Fruit fly (Drosophila melanogaster): Measurements from ENCODE around the gene Rev1.

Rev1 gene

dm6 chr3L:623556-623955 lies 30.6 kb upstream of the Rev1 start (continued):
- TF ChIP-seq so (GFP tag; IDR thresholded peaks at IDR 0.05) (no peak), Trl (optimal IDR thresholded peaks at IDR 0.05) (no peak), Trl (GFP tag; optimal IDR thresholded peaks at IDR 0.05) (no peak), D (optimal IDR thresholded peaks at IDR 0.05) (no peak), D (GFP tag; optimal IDR thresholded peaks at IDR 0.05) (no peak), kah (GFP tag; optimal IDR thresholded peaks at IDR 0.05) (no peak), ac (GFP tag; optimal IDR thresholded peaks at IDR 0.05) (no peak), fd102C (GFP tag; optimal IDR thresholded peaks at IDR 0.05) (no peak), CG14860 (GFP tag; IDR thresholded peaks at IDR 0.05; ENCODE audit: partially characterized antibody) (no peak), grn (GFP tag; optimal IDR thresholded peaks at IDR 0.05) (no peak), peb (GFP tag; IDR thresholded peaks at IDR 0.05) (no peak), gem (tag; optimal IDR thresholded peaks at IDR 0.05) (peak; percentile 47), CG2712 (tag; optimal IDR thresholded peaks at IDR 0.05) (peak; percentile 70), dysf (GFP tag; IDR thresholded peaks at IDR 0.05) (no peak), B-H1 (GFP tag; IDR thresholded peaks at IDR 0.05) (no peak), CG2678 (tag; optimal IDR thresholded peaks at IDR 0.05) (no peak), Optix (GFP tag; IDR thresholded peaks at IDR 0.05) (0 out of 3 replicates have a peak, but pooled peaks have one; percentile 23), CG9437 (GFP tag; optimal IDR thresholded peaks at IDR 0.05) (no peak), Dip3 (GFP tag; optimal IDR thresholded peaks at IDR 0.05) (no peak), pzg (GFP tag; optimal IDR thresholded peaks at IDR 0.05) (no peak), Taf1 (GFP tag; IDR thresholded peaks at IDR 0.05) (no peak), pnt (GFP tag; optimal IDR thresholded peaks at IDR 0.05) (no peak), CG32767 (GFP tag; IDR thresholded peaks at IDR 0.05) (no peak), fd64A (GFP tag; optimal IDR thresholded peaks at IDR 0.05) (no peak), Hr3 (GFP tag; optimal IDR thresholded peaks at IDR 0.05) (no peak), H15 (GFP tag; IDR thresholded peaks at IDR 0.05) (peak; percentile 18; the same call in 1 of the 3 replicates), CG1832 (GFP tag; optimal IDR thresholded peaks at IDR 0.05) (no peak), salm (tag; optimal IDR thresholded peaks at IDR 0.05) (no peak), emc (GFP tag; optimal IDR thresholded peaks at IDR 0.05) (no peak), chn (GFP tag; optimal IDR thresholded peaks at IDR 0.05) (no peak), scrt (GFP tag; optimal IDR thresholded peaks at IDR 0.05) (no peak), zfh1 (GFP tag; IDR thresholded peaks at IDR 0.05) (peak; percentile 77), Atf3 (GFP tag; optimal IDR thresholded peaks at IDR 0.05) (no peak), eve (GFP tag; optimal IDR thresholded peaks at IDR 0.05) (peak in 1 of 2 experiments; percentile 60), ken (GFP tag; IDR thresholded peaks at IDR 0.05) (0 out of 3 replicates have a peak, but pooled peaks have one; percentile 21), CG10462 (GFP tag; optimal IDR thresholded peaks at IDR 0.05) (no peak), dpn (GFP tag; optimal IDR thresholded peaks at IDR 0.05) (no peak), slp2 (GFP tag; optimal IDR thresholded peaks at IDR 0.05) (no peak), sqz (GFP tag; optimal IDR thresholded peaks at IDR 0.05) (no peak), BtbVII (GFP tag; optimal IDR thresholded peaks at IDR 0.05) (no peak), Ravus (GFP tag; IDR thresholded peaks at IDR 0.05) (no peak), CG14014 (GFP tag; IDR thresholded peaks at IDR 0.05) (no peak), CG10366 (GFP tag; IDR thresholded peaks at IDR 0.05) (no peak; the same call in 1 of the 2 replicates), slbo (GFP tag; IDR thresholded peaks at IDR 0.05) (no peak), fu2 (GFP tag; optimal IDR thresholded peaks at IDR 0.05) (no peak), bab2 (GFP tag; optimal IDR thresholded peaks at IDR 0.05) (no peak), CG8359 (GFP tag; optimal IDR thresholded peaks at IDR 0.05; ENCODE audit: borderline replicate concordance) (no peak), CG9215 (GFP tag; IDR thresholded peaks at IDR 0.05) (no peak), sob (GFP tag; IDR thresholded peaks at IDR 0.05) (no peak), Bteb2 (GFP tag; optimal IDR thresholded peaks at IDR 0.05) (no peak), zen2 (GFP tag; IDR thresholded peaks at IDR 0.05; ENCODE audit: partially characterized antibody) (no peak), CG30020 (tag; optimal IDR thresholded peaks at IDR 0.05) (no peak), bbx (GFP tag; IDR thresholded peaks at IDR 0.05; ENCODE audit: partially characterized antibody) (no peak)
